Fruit fly (Drosophila melanogaster): ENCODE results near the gene mtgo.

mtgo gene

DNA sequence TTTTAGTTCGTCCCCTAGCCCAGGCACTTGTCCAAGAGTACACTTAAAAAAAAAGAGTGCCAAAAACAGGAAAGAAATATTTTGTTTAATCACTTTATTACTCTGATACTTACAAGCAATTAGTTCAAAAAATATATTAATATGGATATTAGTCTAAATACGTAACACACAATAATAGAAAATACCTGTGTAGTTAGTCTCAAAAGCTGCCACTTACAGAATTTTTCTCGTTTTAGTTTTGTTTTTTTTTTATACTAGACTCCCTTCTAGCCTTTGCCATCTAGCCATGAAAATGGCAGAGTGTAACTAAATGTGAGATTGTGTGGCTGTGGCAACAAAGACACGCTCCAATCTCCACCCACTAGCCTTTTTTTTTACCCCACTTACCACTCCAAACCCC lies 143.0 kb downstream of the mtgo start (continued):
- TF ChIP-seq peb (GFP tag; IDR thresholded peaks at IDR 0.05) (no peak), Lim3 (GFP tag; IDR thresholded peaks at IDR 0.05) (no peak), CG4328 (GFP tag; optimal IDR thresholded peaks at IDR 0.05) (no peak), CG32767 (GFP tag; IDR thresholded peaks at IDR 0.05) (no peak), CG17912 (GFP tag; optimal IDR thresholded peaks at IDR 0.05) (no peak), Aef1 (GFP tag; IDR thresholded peaks at IDR 0.05) (no peak), lilli (GFP tag; optimal IDR thresholded peaks at IDR 0.05) (no peak), CG9817 (tag; optimal IDR thresholded peaks at IDR 0.05) (no peak), Dip2 (GFP tag; IDR thresholded peaks at IDR 0.05) (no peak), pzg (GFP tag; optimal IDR thresholded peaks at IDR 0.05) (no peak), scrt (GFP tag; optimal IDR thresholded peaks at IDR 0.05) (no peak), Atf3 (GFP tag; optimal IDR thresholded peaks at IDR 0.05) (no peak), slp2 (GFP tag; optimal IDR thresholded peaks at IDR 0.05) (no peak)

DNA sequence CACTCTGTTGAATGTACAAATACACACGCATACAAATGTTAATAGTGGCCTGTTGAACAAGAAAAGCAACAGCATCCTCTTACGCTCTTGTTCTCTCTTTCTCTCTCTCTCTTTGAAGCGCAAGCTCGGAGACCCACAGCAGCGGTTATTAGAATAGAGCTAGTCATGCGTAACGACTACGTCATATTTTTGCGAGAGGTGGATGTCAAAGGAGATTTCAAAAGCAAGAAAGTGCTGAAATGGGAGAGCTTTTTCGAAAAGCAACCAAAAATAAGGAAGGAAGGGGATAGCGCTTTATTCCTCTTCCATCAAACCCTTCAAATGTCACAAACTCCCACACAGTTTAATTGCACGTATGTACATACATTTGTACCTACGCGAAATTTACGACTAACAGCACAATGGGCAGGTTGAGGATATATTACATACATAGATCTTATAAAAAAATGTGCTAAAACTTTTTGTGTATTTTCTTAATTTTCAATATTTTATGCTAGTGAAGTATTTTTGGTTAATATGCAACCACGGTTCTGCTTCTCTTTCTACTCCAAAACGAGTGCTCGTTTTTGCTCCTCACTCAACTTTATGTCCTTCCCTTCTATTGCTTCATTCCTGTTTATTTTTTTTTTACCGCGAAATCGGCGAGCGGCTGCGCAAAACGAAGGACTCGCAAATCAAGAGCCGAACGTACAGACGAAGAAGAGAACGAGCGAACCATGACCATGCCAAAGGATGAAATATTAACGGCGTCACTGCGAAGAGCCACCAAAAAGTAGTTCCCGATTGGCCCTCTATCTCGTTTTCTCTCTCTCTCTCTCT lies 145.2 kb downstream of the mtgo start:
- TF ChIP-seq mld (GFP tag; IDR thresholded peaks at IDR 0.05; ENCODE audit: partially characterized antibody) (no peak), lilli (GFP tag; optimal IDR thresholded peaks at IDR 0.05) (peak; percentile 53), phol (tag; optimal IDR thresholded peaks at IDR 0.05) (no peak), Kr (GFP tag; optimal IDR thresholded peaks at IDR 0.05) (no peak), yki (optimal IDR thresholded peaks at IDR 0.05) (no peak), ham (GFP tag; IDR thresholded peaks at IDR 0.05) (no peak), Bgb (GFP tag; IDR thresholded peaks at IDR 0.05; ENCODE audit: partially characterized antibody) (no peak), odd (GFP tag; optimal IDR thresholded peaks at IDR 0.05) (no peak), Asciz (GFP tag; optimal IDR thresholded peaks at IDR 0.05) (no peak), Dref (GFP tag; IDR thresholded peaks at IDR 0.05) (no peak), bbx (GFP tag; IDR thresholded peaks at IDR 0.05; ENCODE audit: partially characterized antibody) (no peak), CG7786 (GFP tag; optimal IDR thresholded peaks at IDR 0.05) (peak; percentile 19), Optix (GFP tag; IDR thresholded peaks at IDR 0.05) (no peak), sd (tag; optimal IDR thresholded peaks at IDR 0.05) (no peak), tx (GFP tag; optimal IDR thresholded peaks at IDR 0.05) (peak; percentile 25), CG17186 (GFP tag; optimal IDR thresholded peaks at IDR 0.05) (no peak), CG18619 (GFP tag; optimal IDR thresholded peaks at IDR 0.05) (peak; percentile 35), CG8281 (tag; optimal IDR thresholded peaks at IDR 0.05) (no peak), CG10147 (GFP tag; optimal IDR thresholded peaks at IDR 0.05) (peak; percentile 35), Ravus (GFP tag; IDR thresholded peaks at IDR 0.05) (no peak), CG9817 (tag; optimal IDR thresholded peaks at IDR 0.05) (no peak), Mes4 (GFP tag; optimal IDR thresholded peaks at IDR 0.05) (no peak), CG30020 (tag; optimal IDR thresholded peaks at IDR 0.05) (no peak), CG18262 (tag; optimal IDR thresholded peaks at IDR 0.05) (no peak), CG11504 (tag; optimal IDR thresholded peaks at IDR 0.05) (peak; percentile 57), zen (tag; optimal IDR thresholded peaks at IDR 0.05) (no peak), CG7839 (tag; optimal IDR thresholded peaks at IDR 0.05) (no peak), CG30431 (GFP tag; optimal IDR thresholded peaks at IDR 0.05) (peak; percentile 4), eve (GFP tag; optimal IDR thresholded peaks at IDR 0.05) (peak in 1 of 2 experiments; percentile 62), Gug (GFP tag; IDR thresholded peaks at IDR 0.05) (no peak), CG8089 (GFP tag; optimal IDR thresholded peaks at IDR 0.05) (no peak), stwl (tag; optimal IDR thresholded peaks at IDR 0.05) (no peak), Drgx (GFP tag; IDR thresholded peaks at IDR 0.05) (no peak), C15 (GFP tag; IDR thresholded peaks at IDR 0.05) (no peak), CG13894 (tag; optimal IDR thresholded peaks at IDR 0.05) (no peak), vvl (GFP tag; IDR thresholded peaks at IDR 0.05) (no peak; the same call in 1 of the 2 replicates), CG15269 (tag; optimal IDR thresholded peaks at IDR 0.05) (peak; percentile 20), CG11560 (tag; IDR thresholded peaks at IDR 0.05) (no peak)

Measured in whole organism, embryonic.